Fruit fly (Drosophila melanogaster) whole organism, embryonic: ENCODE measurements around the gene chb.
A peak's percentile ranks its signal among the peaks of the same experiment; 100 is the strongest.

Experiments
- Bgb ChIP-seq: fragments of 200-800 bp; sonication (Bioruptor generic); IDR thresholded peaks from 2 replicates; pipeline ENCODE4 v1.3.6; 2022; ENCODE audit warnings: missing biosample characterization, missing genetic modification characterization; ENCODE audit not compliant: partially characterized antibody
- CG11560 ChIP-seq: fragments of 200-800 bp; sonication (Bioruptor generic); IDR thresholded peaks from 3 replicates; pipeline ENCODE4 v1.3.6; 2022; ENCODE audit warnings: missing biosample characterization, missing genetic modification characterization
- CG11695 ChIP-seq: fragments of 200-800 bp; sonication (Bioruptor generic); IDR thresholded peaks from 3 replicates; pipeline ENCODE4 v1.3.6; 2022; ENCODE audit warnings: missing biosample characterization, missing genetic modification characterization
- CG12071 ChIP-seq: fragments of 200-800 bp; sonication (Bioruptor generic); optimal IDR thresholded peaks from 3 replicates; lab custom pipeline; 2018; ENCODE audit warnings: missing biosample characterization, mild to moderate bottlenecking, missing genetic modification characterization
- CG14014 ChIP-seq: fragments of 200-800 bp; sonication (Bioruptor generic); IDR thresholded peaks from 2 replicates; pipeline ENCODE4 v1.3.6; 2022; ENCODE audit warnings: missing biosample characterization, missing genetic modification characterization
- CG16863 ChIP-seq: fragments of 200-800 bp; sonication (Bioruptor generic); optimal IDR thresholded peaks from 3 replicates; lab custom pipeline; 2016; ENCODE audit warnings: missing biosample characterization, missing genetic modification characterization
- CG1792 ChIP-seq: fragments of 200-800 bp; sonication (Bioruptor generic); optimal IDR thresholded peaks from 2 replicates; lab custom pipeline; 2016; ENCODE audit warnings: missing biosample characterization, missing genetic modification characterization
- CG18619 ChIP-seq: fragments of 200-800 bp; sonication (Bioruptor generic); optimal IDR thresholded peaks from 3 replicates; lab custom pipeline; 2017; ENCODE audit warnings: missing biosample characterization, mild to moderate bottlenecking, missing genetic modification characterization
- CG3163 ChIP-seq: fragments of 200-800 bp; sonication (Bioruptor generic); optimal IDR thresholded peaks from 3 replicates; lab custom pipeline; 2016; ENCODE audit warnings: missing biosample characterization, missing genetic modification characterization
- CG4328 ChIP-seq: fragments of 200-800 bp; sonication (Bioruptor generic); optimal IDR thresholded peaks from 3 replicates; lab custom pipeline; 2017; ENCODE audit warnings: missing biosample characterization, missing genetic modification reagents, missing genetic modification characterization
- CG43689 ChIP-seq: fragments of 200-800 bp; sonication (Bioruptor generic); IDR thresholded peaks from 2 replicates; pipeline ENCODE4 v1.3.6; 2022; ENCODE audit warnings: missing biosample characterization, missing genetic modification characterization
- CG5180 ChIP-seq: fragments of 200-800 bp; sonication (Bioruptor generic); optimal IDR thresholded peaks from 3 replicates; lab custom pipeline; 2017; ENCODE audit warnings: missing biosample characterization, missing genetic modification characterization, mild to moderate bottlenecking, moderate library complexity, missing genetic modification reagents
- CG7928 ChIP-seq: fragments of 200-800 bp; sonication (Bioruptor generic); optimal IDR thresholded peaks from 2 replicates; lab custom pipeline; 2017; ENCODE audit warnings: missing biosample characterization, mild to moderate bottlenecking, missing genetic modification characterization
- CG8089 ChIP-seq: fragments of 200-800 bp; sonication (Bioruptor generic); optimal IDR thresholded peaks from 3 replicates; lab custom pipeline; 2016; ENCODE audit warnings: missing biosample characterization, missing genetic modification characterization
- CG9932 ChIP-seq: fragments of 200-800 bp; sonication (Bioruptor generic); IDR thresholded peaks from 2 replicates; pipeline ENCODE4 v1.3.6; 2022; ENCODE audit warnings: missing biosample characterization, missing genetic modification characterization
- Camta ChIP-seq: fragments of 200-800 bp; sonication (Bioruptor generic); optimal IDR thresholded peaks from 2 replicates; lab custom pipeline; 2016; ENCODE audit warnings: missing biosample characterization, missing genetic modification characterization
- D19A ChIP-seq: fragments of 200-800 bp; optimal IDR thresholded peaks from 3 replicates; lab custom pipeline; 2019; ENCODE audit warnings: missing biosample characterization, mild to moderate bottlenecking, missing genetic modification characterization, moderate library complexity
- H15 ChIP-seq: fragments of 200-800 bp; sonication (Bioruptor generic); IDR thresholded peaks from 3 replicates; pipeline ENCODE4 v1.3.6; 2022; ENCODE audit warnings: missing biosample characterization, missing genetic modification characterization
- Hey ChIP-seq: fragments of 200-800 bp; sonication (Bioruptor generic); optimal IDR thresholded peaks from 3 replicates; lab custom pipeline; 2018; ENCODE audit warnings: missing biosample characterization, mild to moderate bottlenecking, missing genetic modification characterization
- Lim3 ChIP-seq: fragments of 200-800 bp; sonication (Bioruptor generic); IDR thresholded peaks from 2 replicates; pipeline ENCODE4 v1.3.6; 2022; ENCODE audit warnings: missing biosample characterization, missing genetic modification characterization
- Med ChIP-seq: fragments of 200-800 bp; sonication (Bioruptor generic); peaks from one replicate; lab custom pipeline; 2016; ENCODE audit warnings: missing biosample characterization, missing genetic modification characterization, mild to moderate bottlenecking, inconsistent platforms, moderate library complexity
- NC2α ChIP-seq: fragments of 200-800 bp; sonication (Bioruptor generic); optimal IDR thresholded peaks from 2 replicates; lab custom pipeline; 2016; ENCODE audit warnings: missing biosample characterization, missing genetic modification characterization
- Neu2 ChIP-seq: fragments of 200-800 bp; sonication (Bioruptor generic); optimal IDR thresholded peaks from 3 replicates; lab custom pipeline; 2016; ENCODE audit warnings: missing biosample characterization, missing genetic modification characterization, borderline replicate concordance
- Rx ChIP-seq: fragments of 200-800 bp; sonication (Bioruptor generic); IDR thresholded peaks from 2 replicates; pipeline ENCODE4 v1.3.6; 2022; ENCODE audit warnings: missing biosample characterization, missing genetic modification characterization
- Six4 ChIP-seq: fragments of 200-800 bp; sonication (Bioruptor generic); optimal IDR thresholded peaks from 2 replicates; lab custom pipeline; 2016; ENCODE audit warnings: missing biosample characterization, missing genetic modification characterization
- Spps ChIP-seq: fragments of 200-800 bp; sonication (Bioruptor generic); optimal IDR thresholded peaks from 2 replicates; lab custom pipeline; 2018; ENCODE audit warnings: missing biosample characterization, mild to moderate bottlenecking, missing genetic modification characterization
- Ssrp ChIP-seq: fragments of 200-800 bp; sonication (Bioruptor generic); optimal IDR thresholded peaks from 2 replicates; lab custom pipeline; 2018; ENCODE audit warnings: missing biosample characterization, mild to moderate bottlenecking, missing genetic modification characterization, moderate library complexity
- Stat92E ChIP-seq, 3 experiments: fragments of >200 bp in 2 of 3; fragments of 200-800 bp in 1 of 3; sonication (Bioruptor generic) in 1 of 3; optimal IDR thresholded peaks; 2 replicates each; lab custom pipeline; 2017 to 2019; ENCODE audit warnings: missing biosample characterization in 3 of 3, missing genetic modification characterization in 3 of 3, mild to moderate bottlenecking in 1 of 3, moderate library complexity in 1 of 3
- Xrp1 ChIP-seq: fragments of 200-800 bp; sonication (Bioruptor generic); IDR thresholded peaks from 2 replicates; pipeline ENCODE4 v1.3.6; 2022; ENCODE audit warnings: missing biosample characterization, missing genetic modification characterization
- ac ChIP-seq: fragments of 200-800 bp; sonication (Bioruptor generic); optimal IDR thresholded peaks from 3 replicates; lab custom pipeline; 2017; ENCODE audit warnings: missing biosample characterization, mild to moderate bottlenecking, missing genetic modification characterization
- ato ChIP-seq: fragments of 200-800 bp; sonication (Bioruptor generic); IDR thresholded peaks from 2 replicates; pipeline ENCODE4 v1.3.6; 2022; ENCODE audit warnings: missing biosample characterization, missing genetic modification characterization; ENCODE audit not compliant: partially characterized antibody
- crol ChIP-seq: fragments of 200-800 bp; sonication (Bioruptor generic); IDR thresholded peaks from 2 replicates; pipeline ENCODE4 v1.3.6; 2022; ENCODE audit warnings: missing biosample characterization, missing genetic modification characterization
- crp ChIP-seq, 2 experiments: fragments of 200-800 bp; sonication (Bioruptor generic); optimal IDR thresholded peaks; 2 replicates in 1 of 2; 3 replicates in 1 of 2; lab custom pipeline; 2017; ENCODE audit warnings: missing biosample characterization in 2 of 2, missing genetic modification characterization in 2 of 2, mild to moderate bottlenecking in 1 of 2, moderate library complexity in 1 of 2
- danr ChIP-seq: fragments of 200-800 bp; sonication (Bioruptor generic); IDR thresholded peaks from 2 replicates; pipeline ENCODE4 v1.3.6; 2022; ENCODE audit warnings: missing biosample characterization, missing genetic modification characterization
- ems ChIP-seq: fragments of 200-800 bp; sonication (Bioruptor generic); optimal IDR thresholded peaks from 3 replicates; lab custom pipeline; 2016; ENCODE audit warnings: missing biosample characterization, missing genetic modification characterization
- eve ChIP-seq, 2 experiments: fragments of >200 bp; optimal IDR thresholded peaks; 2 replicates each; lab custom pipeline; 2017; ENCODE audit warnings: missing biosample characterization in 2 of 2, missing genetic modification characterization in 2 of 2
- ewg ChIP-seq: fragments of 200-800 bp; sonication (Bioruptor generic); optimal IDR thresholded peaks from 3 replicates; lab custom pipeline; 2017; ENCODE audit warnings: mild to moderate bottlenecking, missing biosample characterization, missing genetic modification reagents, missing genetic modification characterization
- gce ChIP-seq: fragments of 200-800 bp; sonication (Bioruptor generic); IDR thresholded peaks from 3 replicates; pipeline ENCODE4 v1.3.6; 2022; ENCODE audit warnings: missing biosample characterization, missing genetic modification characterization
- gcm2 ChIP-seq: fragments of 200-800 bp; sonication (Bioruptor generic); optimal IDR thresholded peaks from 2 replicates; lab custom pipeline; 2016; ENCODE audit warnings: missing biosample characterization, missing genetic modification characterization
- grau ChIP-seq: fragments of 200-800 bp; optimal IDR thresholded peaks from 3 replicates; lab custom pipeline; 2019; ENCODE audit warnings: missing biosample characterization, mild to moderate bottlenecking, missing genetic modification characterization, moderate library complexity
- her ChIP-seq: fragments of 200-800 bp; sonication (Bioruptor generic); optimal IDR thresholded peaks from 2 replicates; lab custom pipeline; 2016; ENCODE audit warnings: missing biosample characterization, missing genetic modification characterization
- lov ChIP-seq, 2 experiments: fragments of 200-800 bp in 1 of 2; fragments of >200 bp in 1 of 2; sonication (Bioruptor generic) in 1 of 2; IDR thresholded peaks in 1 of 2; optimal IDR thresholded peaks in 1 of 2; 2 replicates in 1 of 2; 3 replicates in 1 of 2; pipeline versions ENCODE4 v1.3.6 to Lab custom; 2017 to 2022; ENCODE audit warnings: missing biosample characterization in 1 of 2, missing genetic modification characterization in 1 of 2
- mam ChIP-seq: fragments of 200-800 bp; sonication (Bioruptor generic); optimal IDR thresholded peaks from 3 replicates; lab custom pipeline; 2016; ENCODE audit warnings: missing biosample characterization, missing genetic modification characterization
- nerfin-1 ChIP-seq: fragments of 200-800 bp; sonication (Bioruptor generic); optimal IDR thresholded peaks from 3 replicates; lab custom pipeline; 2019; ENCODE audit warnings: missing biosample characterization, mild to moderate bottlenecking, missing genetic modification characterization, moderate library complexity
- psq ChIP-seq: fragments of 200-800 bp; sonication (Bioruptor generic); optimal IDR thresholded peaks from 2 replicates; lab custom pipeline; 2017; ENCODE audit warnings: missing biosample characterization, missing genetic modification characterization
- ranshi ChIP-seq: fragments of 200-800 bp; sonication (Bioruptor generic); IDR thresholded peaks from 2 replicates; pipeline ENCODE4 v1.3.6; 2022; ENCODE audit warnings: missing biosample characterization, missing genetic modification characterization
- repo ChIP-seq: fragments of 200-800 bp; sonication (Bioruptor generic); optimal IDR thresholded peaks from 2 replicates; lab custom pipeline; 2016; ENCODE audit warnings: missing biosample characterization, missing genetic modification characterization
- row ChIP-seq: fragments of 200-800 bp; sonication (Bioruptor generic); IDR thresholded peaks from 3 replicates; pipeline ENCODE4 v1.3.6; 2022; ENCODE audit warnings: missing biosample characterization, missing genetic modification characterization
- schlank ChIP-seq: fragments of 200-800 bp; sonication (Bioruptor generic); optimal IDR thresholded peaks from 2 replicates; lab custom pipeline; 2018; ENCODE audit warnings: missing biosample characterization, mild to moderate bottlenecking, missing genetic modification characterization
- seq ChIP-seq: fragments of 200-800 bp; sonication (Bioruptor generic); IDR thresholded peaks from 2 replicates; pipeline ENCODE4 v1.3.6; 2022; ENCODE audit warnings: missing biosample characterization, missing genetic modification characterization
- tap ChIP-seq: fragments of 200-800 bp; optimal IDR thresholded peaks from 3 replicates; lab custom pipeline; 2019; ENCODE audit warnings: missing biosample characterization, mild to moderate bottlenecking, missing genetic modification characterization, moderate library complexity
- tin ChIP-seq: fragments of 200-800 bp; sonication (Bioruptor generic); optimal IDR thresholded peaks from 3 replicates; lab custom pipeline; 2016; ENCODE audit warnings: missing biosample characterization, missing genetic modification characterization

Gene chb

dm6 chr3L:21193170-21193569 lies 20.5 kb downstream of the chb start, which contains the start of gene CG42337 (continued):
- no peak for TF ChIP-seq Stat92E (GFP tag; optimal IDR thresholded peaks at IDR 0.05; lab: Kevin White, UChicago)
- TF ChIP-seq tap (tag; lab: Kevin White, UChicago) = no peak
- no peak for TF ChIP-seq ems
- TF ChIP-seq CG43689 (GFP tag; lab: Robert Waterston, UW) = no peak
- TF ChIP-seq gce (GFP tag; lab: Robert Waterston, UW) = no peak
- no peak for TF ChIP-seq Six4 (GFP tag; lab: Kevin White, UChicago)
- peak; percentile 33 for TF ChIP-seq CG3163
- no peak for TF ChIP-seq repo (GFP tag; lab: Kevin White, UChicago)
- 0 out of 3 replicates have a peak, but pooled peaks have one; percentile 10 for TF ChIP-seq CG11695 (GFP tag; lab: Robert Waterston, UW)
- TF ChIP-seq CG12071 = no peak
- no peak for TF ChIP-seq CG11560 (tag; lab: Robert Waterston, UW)
- no peak for TF ChIP-seq her (GFP tag; lab: Kevin White, UChicago)
- no peak for TF ChIP-seq Lim3
- TF ChIP-seq lov (optimal IDR thresholded peaks at IDR 0.05; lab: Kevin White, UChicago) = no peak
- TF ChIP-seq lov (GFP tag; IDR thresholded peaks at IDR 0.05; lab: Robert Waterston, UW) = no peak
- no peak; the same call in 1 of the 2 replicates for TF ChIP-seq Bgb (GFP tag; lab: Robert Waterston, UW)
- no peak for TF ChIP-seq CG4328 (GFP tag; lab: Kevin White, UChicago)
- no peak for TF ChIP-seq H15
- no peak for TF ChIP-seq CG14014
- no peak for TF ChIP-seq Neu2
- TF ChIP-seq crol (GFP tag; lab: Robert Waterston, UW) = no peak
- TF ChIP-seq CG9932 (GFP tag; lab: Robert Waterston, UW) = no peak
- TF ChIP-seq Rx = no peak
- TF ChIP-seq CG18619 (GFP tag; lab: Kevin White, UChicago) = no peak
- peak; percentile 28 for TF ChIP-seq ewg (GFP tag; lab: Kevin White, UChicago)
- TF ChIP-seq psq (GFP tag; lab: Kevin White, UChicago) = no peak

dm6 chr3L:21194392-21194925 lies 21.8 kb downstream of the chb start:
- TF ChIP-seq eve (GFP tag; optimal IDR thresholded peaks at IDR 0.05; lab: Kevin White, UChicago) (no peak), Xrp1 (GFP tag; lab: Robert Waterston, UW) (no peak), crp (GFP tag; optimal IDR thresholded peaks at IDR 0.05; lab: Kevin White, UChicago) (no peak), ac (GFP tag; lab: Kevin White, UChicago) (no peak), grau (tag; lab: Kevin White, UChicago) (no peak), nerfin-1 (tag; lab: Kevin White, UChicago) (peak; percentile 85), Med (GFP tag; lab: Kevin White, UChicago) (peak; percentile 46), D19A (tag; lab: Kevin White, UChicago) (no peak), Spps (tag; lab: Kevin White, UChicago) (no peak), danr (GFP tag; lab: Robert Waterston, UW) (no peak), CG7928 (no peak), Camta (GFP tag; lab: Kevin White, UChicago) (no peak), mam (GFP tag; lab: Kevin White, UChicago) (no peak), CG8089 (no peak), NC2α (GFP tag; lab: Kevin White, UChicago) (no peak), Ssrp (no peak), Hey (peak; percentile 29), tin (GFP tag; lab: Kevin White, UChicago) (no peak), row (0 out of 3 replicates have a peak, but pooled peaks have one; percentile 9), ato (GFP tag; lab: Robert Waterston, UW) (no peak), ranshi (0 out of 2 replicates have a peak, but pooled peaks have one; percentile 11), seq (GFP tag; lab: Robert Waterston, UW) (0 out of 2 replicates have a peak, but pooled peaks have one; percentile 22), schlank (tag; lab: Kevin White, UChicago) (no peak), CG1792 (GFP tag; lab: Kevin White, UChicago) (no peak), gcm2 (GFP tag; lab: Kevin White, UChicago) (no peak), CG16863 (GFP tag; lab: Kevin White, UChicago) (no peak), CG5180 (GFP tag; lab: Kevin White, UChicago) (no peak)
